Fruit fly (Drosophila melanogaster): Measurements from ENCODE around the gene Chchd2.
A peak's percentile ranks its signal among the peaks of the same experiment; 100 is the strongest.

The Chchd2 gene

dm6 chrX:17172777-17173315 is 24.0 kb downstream of the Chchd2 start:
- TF ChIP-seq Hnf4 (GFP tag; optimal IDR thresholded peaks at IDR 0.05) (no peak), sage (GFP tag; optimal IDR thresholded peaks at IDR 0.05) (no peak), Mio (GFP tag; optimal IDR thresholded peaks at IDR 0.05) (no peak), Myc (optimal IDR thresholded peaks at IDR 0.05) (no peak), pan (optimal IDR thresholded peaks at IDR 0.05) (no peak), brk (GFP tag; optimal IDR thresholded peaks at IDR 0.05) (no peak), Hr83 (GFP tag; optimal IDR thresholded peaks at IDR 0.05; ENCODE audit: poor library complexity, severe bottlenecking) (no peak), woc (GFP tag; optimal IDR thresholded peaks at IDR 0.05) (no peak), Hr78 (GFP tag; optimal IDR thresholded peaks at IDR 0.05) (no peak), br (GFP tag; optimal IDR thresholded peaks at IDR 0.05) (no peak), CrebA (GFP tag; optimal IDR thresholded peaks at IDR 0.05; ENCODE audit: borderline replicate concordance) (no peak), foxo (GFP tag; optimal IDR thresholded peaks at IDR 0.05) (no peak), HLH106 (tag; optimal IDR thresholded peaks at IDR 0.05) (no peak), usp (GFP tag; optimal IDR thresholded peaks at IDR 0.05) (no peak), CG32264 (GFP tag; optimal IDR thresholded peaks at IDR 0.05) (no peak)

- TF ChIP-seq HLH106 (tag; optimal IDR thresholded peaks at IDR 0.05), result peak; percentile 8
- no peak for TF ChIP-seq foxo (GFP tag; optimal IDR thresholded peaks at IDR 0.05)
Observed at dm6 chrX:17174115-17174514, 25.3 kb downstream of the Chchd2 start.

dm6 chrX:17175558-17176189 is 26.9 kb downstream of the Chchd2 start:
- peak; percentile 75 for TF ChIP-seq Myc (optimal IDR thresholded peaks at IDR 0.05)
- TF ChIP-seq N (GFP tag; optimal IDR thresholded peaks at IDR 0.05), result no peak
- TF ChIP-seq tai (GFP tag; optimal IDR thresholded peaks at IDR 0.05), result peak; percentile 60
- no peak for TF ChIP-seq CG9705 (GFP tag; optimal IDR thresholded peaks at IDR 0.05)
- TF ChIP-seq Dif (GFP tag; optimal IDR thresholded peaks at IDR 0.05; ENCODE audit: partially characterized antibody), result no peak
- peak; percentile 7 for TF ChIP-seq Hnf4 (GFP tag; optimal IDR thresholded peaks at IDR 0.05)
- TF ChIP-seq Hr83 (GFP tag; optimal IDR thresholded peaks at IDR 0.05; ENCODE audit: poor library complexity, severe bottlenecking), result peak; percentile 2
- TF ChIP-seq lola (GFP tag; optimal IDR thresholded peaks at IDR 0.05), result no peak
- TF ChIP-seq dmrt93B (GFP tag; optimal IDR thresholded peaks at IDR 0.05), result peak; percentile 1
- peak; percentile 22 for TF ChIP-seq HLH106 (tag; optimal IDR thresholded peaks at IDR 0.05)
- TF ChIP-seq pan (optimal IDR thresholded peaks at IDR 0.05), result no peak
- peak; percentile 35 for TF ChIP-seq brk (GFP tag; optimal IDR thresholded peaks at IDR 0.05)
- peak; percentile 50 for TF ChIP-seq rgr (GFP tag; optimal IDR thresholded peaks at IDR 0.05)
- peak; percentile 34 for TF ChIP-seq h (GFP tag; optimal IDR thresholded peaks at IDR 0.05)
- no peak for TF ChIP-seq br (GFP tag; optimal IDR thresholded peaks at IDR 0.05)
- TF ChIP-seq sage (GFP tag; optimal IDR thresholded peaks at IDR 0.05), result no peak
- peak in 1 of 2 experiments; percentile 42 for TF ChIP-seq foxo (GFP tag; optimal IDR thresholded peaks at IDR 0.05)
- peak; percentile 20 for TF ChIP-seq fru (GFP tag; optimal IDR thresholded peaks at IDR 0.05)

- TF ChIP-seq h (GFP tag; optimal IDR thresholded peaks at IDR 0.05) (peak; percentile 55), woc (GFP tag; optimal IDR thresholded peaks at IDR 0.05) (peak; percentile 23), HLH106 (tag; optimal IDR thresholded peaks at IDR 0.05) (peak; percentile 16), foxo (GFP tag; optimal IDR thresholded peaks at IDR 0.05) (peak in 1 of 2 experiments; percentile 33), ey (GFP tag; optimal IDR thresholded peaks at IDR 0.05) (peak; percentile 34), fru (GFP tag; optimal IDR thresholded peaks at IDR 0.05) (peak; percentile 24), dmrt93B (GFP tag; optimal IDR thresholded peaks at IDR 0.05) (no peak), OdsH (GFP tag; optimal IDR thresholded peaks at IDR 0.05) (peak; percentile 9), sv (GFP tag; optimal IDR thresholded peaks at IDR 0.05) (peak; percentile 37), Hnf4 (GFP tag; optimal IDR thresholded peaks at IDR 0.05) (no peak), jim (GFP tag; optimal IDR thresholded peaks at IDR 0.05) (no peak)
Observed at dm6 chrX:17176542-17176941, 27.7 kb downstream of the Chchd2 start.

dm6 chrX:17177606-17178005 is 28.8 kb downstream of the Chchd2 start:
- TF ChIP-seq pan (optimal IDR thresholded peaks at IDR 0.05) (no peak), N (GFP tag; optimal IDR thresholded peaks at IDR 0.05) (no peak), h (GFP tag; optimal IDR thresholded peaks at IDR 0.05) (no peak), tai (GFP tag; optimal IDR thresholded peaks at IDR 0.05) (no peak), Vsx2 (GFP tag; optimal IDR thresholded peaks at IDR 0.05; ENCODE audit: partially characterized antibody) (no peak), GATAd (GFP tag; optimal IDR thresholded peaks at IDR 0.05) (no peak), Hnf4 (GFP tag; optimal IDR thresholded peaks at IDR 0.05) (no peak), usp (GFP tag; optimal IDR thresholded peaks at IDR 0.05) (no peak), dsf (GFP tag; optimal IDR thresholded peaks at IDR 0.05; ENCODE audit: borderline replicate concordance) (no peak), fru (GFP tag; optimal IDR thresholded peaks at IDR 0.05) (no peak), dl (GFP tag; optimal IDR thresholded peaks at IDR 0.05; ENCODE audit: insufficient read depth in 1 of 2, partially characterized antibody in 2 of 2) (no peak), sage (GFP tag; optimal IDR thresholded peaks at IDR 0.05) (no peak), Hr78 (GFP tag; optimal IDR thresholded peaks at IDR 0.05) (no peak), Myc (optimal IDR thresholded peaks at IDR 0.05) (no peak), foxo (GFP tag; optimal IDR thresholded peaks at IDR 0.05) (no peak), ey (GFP tag; optimal IDR thresholded peaks at IDR 0.05) (no peak), dmrt93B (GFP tag; optimal IDR thresholded peaks at IDR 0.05) (no peak), Jra (GFP tag; optimal IDR thresholded peaks at IDR 0.05) (no peak), Mio (GFP tag; optimal IDR thresholded peaks at IDR 0.05) (no peak), CG32264 (GFP tag; optimal IDR thresholded peaks at IDR 0.05) (no peak)

All from whole organism, wandering third instar larva.